Fruit fly (Drosophila melanogaster) whole organism, embryonic: Measurements from ENCODE around the gene Pgant8.

Experiments
- B-H2 ChIP-seq: fragments of 200-800 bp; sonication (Bioruptor generic); optimal IDR thresholded peaks from 2 replicates; lab custom pipeline; 2018; ENCODE audit warnings: missing biosample characterization, mild to moderate bottlenecking, missing genetic modification characterization
- BtbVII ChIP-seq: fragments of 200-800 bp; sonication (Bioruptor generic); optimal IDR thresholded peaks from 3 replicates; lab custom pipeline; 2017; ENCODE audit warnings: missing biosample characterization, mild to moderate bottlenecking, missing genetic modification characterization
- CG10209 ChIP-seq: fragments of 200-800 bp; sonication (Bioruptor generic); optimal IDR thresholded peaks from 3 replicates; lab custom pipeline; 2017; ENCODE audit warnings: missing biosample characterization, mild to moderate bottlenecking, missing genetic modification characterization, missing genetic modification reagents
- CG10654 ChIP-seq: fragments of 200-800 bp; sonication (Bioruptor generic); optimal IDR thresholded peaks from 2 replicates; lab custom pipeline; 2016; ENCODE audit warnings: missing biosample characterization, missing genetic modification characterization
- CG12104 ChIP-seq: fragments of 200-800 bp; sonication (Bioruptor generic); optimal IDR thresholded peaks from 3 replicates; lab custom pipeline; 2016; ENCODE audit warnings: missing biosample characterization, missing genetic modification characterization
- CG14441 ChIP-seq: fragments of 200-800 bp; sonication (Bioruptor generic); IDR thresholded peaks from 2 replicates; pipeline ENCODE4 v1.3.6; 2022; ENCODE audit warnings: missing biosample characterization, missing genetic modification characterization
- CG14965 ChIP-seq: fragments of 200-800 bp; sonication (Bioruptor generic); optimal IDR thresholded peaks from 2 replicates; lab custom pipeline; 2016; ENCODE audit warnings: missing biosample characterization, missing genetic modification characterization, borderline replicate concordance
- CG1647 ChIP-seq: fragments of 200-800 bp; sonication (Bioruptor generic); optimal IDR thresholded peaks from 3 replicates; lab custom pipeline; 2016; ENCODE audit warnings: missing biosample characterization, missing genetic modification characterization
- CG18476 ChIP-seq: fragments of 200-800 bp; sonication (Bioruptor generic); optimal IDR thresholded peaks from 2 replicates; lab custom pipeline; 2016; ENCODE audit warnings: missing biosample characterization, mild to moderate bottlenecking, missing genetic modification characterization
- CG18619 ChIP-seq: fragments of 200-800 bp; sonication (Bioruptor generic); optimal IDR thresholded peaks from 3 replicates; lab custom pipeline; 2017; ENCODE audit warnings: missing biosample characterization, mild to moderate bottlenecking, missing genetic modification characterization
- CG18764 ChIP-seq: fragments of 200-800 bp; sonication (Bioruptor generic); optimal IDR thresholded peaks from 3 replicates; lab custom pipeline; 2016; ENCODE audit warnings: missing biosample characterization, missing genetic modification characterization
- CG2202 ChIP-seq: fragments of 200-800 bp; sonication (Bioruptor generic); optimal IDR thresholded peaks from 2 replicates; lab custom pipeline; 2018; ENCODE audit warnings: missing biosample characterization, mild to moderate bottlenecking, missing genetic modification characterization
- CG31388 ChIP-seq: fragments of 200-800 bp; sonication (Bioruptor generic); optimal IDR thresholded peaks from 2 replicates; lab custom pipeline; 2016; ENCODE audit warnings: missing biosample characterization, missing genetic modification characterization
- CG3407 ChIP-seq: fragments of 200-800 bp; sonication (Bioruptor generic); optimal IDR thresholded peaks from 2 replicates; lab custom pipeline; 2018; ENCODE audit warnings: missing biosample characterization, mild to moderate bottlenecking, missing genetic modification characterization
- CG34376 ChIP-seq: fragments of 200-800 bp; sonication (Bioruptor generic); optimal IDR thresholded peaks from 2 replicates; lab custom pipeline; 2018; ENCODE audit warnings: missing biosample characterization, mild to moderate bottlenecking, missing genetic modification characterization
- CG4282 ChIP-seq: fragments of 200-800 bp; sonication (Bioruptor generic); optimal IDR thresholded peaks from 2 replicates; lab custom pipeline; 2016; ENCODE audit warnings: missing biosample characterization, missing genetic modification characterization
- CG4328 ChIP-seq: fragments of 200-800 bp; sonication (Bioruptor generic); optimal IDR thresholded peaks from 3 replicates; lab custom pipeline; 2017; ENCODE audit warnings: missing biosample characterization, missing genetic modification reagents, missing genetic modification characterization
- CG4707 ChIP-seq: fragments of 200-800 bp; sonication (Bioruptor generic); optimal IDR thresholded peaks from 2 replicates; lab custom pipeline; 2018; ENCODE audit warnings: missing biosample characterization, mild to moderate bottlenecking, missing genetic modification characterization, moderate library complexity
- CG4854 ChIP-seq: fragments of 200-800 bp; sonication (Bioruptor generic); optimal IDR thresholded peaks from 2 replicates; lab custom pipeline; 2016; ENCODE audit warnings: missing biosample characterization, missing genetic modification characterization, inconsistent platforms
- CG7745 ChIP-seq: fragments of 200-800 bp; sonication (Bioruptor generic); optimal IDR thresholded peaks from 2 replicates; lab custom pipeline; 2018; ENCODE audit warnings: missing biosample characterization, mild to moderate bottlenecking, missing genetic modification characterization, moderate library complexity
- CG8924 ChIP-seq: fragments of 200-800 bp; optimal IDR thresholded peaks from 3 replicates; lab custom pipeline; 2019; ENCODE audit warnings: missing biosample characterization, mild to moderate bottlenecking, missing genetic modification characterization, moderate library complexity
- CTCF ChIP-seq: fragments of 200-800 bp; sonication (Bioruptor generic); optimal IDR thresholded peaks from 2 replicates; lab custom pipeline; 2017; ENCODE audit warnings: missing biosample characterization, mild to moderate bottlenecking, missing genetic modification characterization, moderate library complexity
- CoRest ChIP-seq: fragments of 200-800 bp; sonication (Bioruptor generic); optimal IDR thresholded peaks from 3 replicates; lab custom pipeline; 2018; ENCODE audit warnings: missing biosample characterization, mild to moderate bottlenecking, missing genetic modification characterization, moderate library complexity
- ERR ChIP-seq: fragments of 200-800 bp; sonication (Bioruptor generic); optimal IDR thresholded peaks from 2 replicates; lab custom pipeline; 2016; ENCODE audit warnings: missing biosample characterization, missing genetic modification characterization
- GATAe ChIP-seq: fragments of 200-800 bp; sonication (Bioruptor generic); conservative IDR thresholded peaks from 2 replicates; pipeline ENCODE4 v1.3.6; 2022; ENCODE audit warnings: missing biosample characterization, missing genetic modification characterization
- Hsf ChIP-seq: fragments of 200-800 bp; sonication (Bioruptor generic); optimal IDR thresholded peaks from 3 replicates; lab custom pipeline; 2016; ENCODE audit warnings: missing biosample characterization, missing genetic modification characterization
- NC2α ChIP-seq: fragments of 200-800 bp; sonication (Bioruptor generic); optimal IDR thresholded peaks from 2 replicates; lab custom pipeline; 2016; ENCODE audit warnings: missing biosample characterization, missing genetic modification characterization
- Nf-YA ChIP-seq: fragments of 200-800 bp; sonication (Bioruptor generic); IDR thresholded peaks from 2 replicates; pipeline ENCODE4 v1.3.6; 2022; ENCODE audit warnings: missing biosample characterization, missing genetic modification characterization
- PHDP ChIP-seq: fragments of 200-800 bp; sonication (Bioruptor generic); optimal IDR thresholded peaks from 3 replicates; lab custom pipeline; 2018; ENCODE audit warnings: missing biosample characterization, mild to moderate bottlenecking, missing genetic modification characterization, moderate library complexity
- Pdp1 ChIP-seq, 2 experiments: fragments of 200-800 bp; sonication (Bioruptor generic); optimal IDR thresholded peaks; 3 replicates each; lab custom pipeline; 2016; ENCODE audit warnings: missing biosample characterization in 2 of 2, missing genetic modification characterization in 2 of 2, mild to moderate bottlenecking in 1 of 2, moderate library complexity in 1 of 2
- Rfx ChIP-seq: fragments of 200-800 bp; sonication (Bioruptor generic); IDR thresholded peaks from 2 replicates; pipeline ENCODE4 v1.3.6; 2022; ENCODE audit warnings: missing biosample characterization, missing genetic modification characterization
- aop ChIP-seq: fragments of 200-800 bp; sonication (Bioruptor generic); IDR thresholded peaks from 2 replicates; pipeline ENCODE4 v1.3.6; 2022; ENCODE audit warnings: missing biosample characterization, missing genetic modification characterization
- ara ChIP-seq: fragments of 200-800 bp; sonication (Bioruptor generic); IDR thresholded peaks from 2 replicates; pipeline ENCODE4 v1.3.6; 2022; ENCODE audit warnings: missing biosample characterization, missing genetic modification characterization
- az2 ChIP-seq: fragments of 200-800 bp; sonication (Bioruptor generic); optimal IDR thresholded peaks from 3 replicates; lab custom pipeline; 2016; ENCODE audit warnings: missing biosample characterization, missing genetic modification characterization
- crc ChIP-seq: fragments of 200-800 bp; sonication (Bioruptor generic); optimal IDR thresholded peaks from 2 replicates; lab custom pipeline; 2016; ENCODE audit warnings: missing biosample characterization, missing genetic modification characterization
- dysf ChIP-seq: fragments of 200-800 bp; sonication (Bioruptor generic); IDR thresholded peaks from 3 replicates; pipeline ENCODE4 v1.3.6; 2022; ENCODE audit warnings: missing biosample characterization, missing genetic modification characterization
- fd3F ChIP-seq: fragments of 200-800 bp; sonication (Bioruptor generic); optimal IDR thresholded peaks from 2 replicates; lab custom pipeline; 2018; ENCODE audit warnings: missing biosample characterization, mild to moderate bottlenecking, missing genetic modification characterization, moderate library complexity
- kah ChIP-seq: fragments of 200-800 bp; sonication (Bioruptor generic); optimal IDR thresholded peaks from 2 replicates; lab custom pipeline; 2018; ENCODE audit warnings: missing biosample characterization, mild to moderate bottlenecking, missing genetic modification characterization
- klu ChIP-seq: fragments of 200-800 bp; sonication (Bioruptor generic); IDR thresholded peaks from 2 replicates; pipeline ENCODE4 v1.3.6; 2022; ENCODE audit warnings: missing biosample characterization, missing genetic modification characterization
- kni ChIP-seq: fragments of 200-800 bp; sonication (Bioruptor generic); optimal IDR thresholded peaks from 3 replicates; lab custom pipeline; 2017; ENCODE audit warnings: mild to moderate bottlenecking, missing biosample characterization, missing genetic modification reagents, missing genetic modification characterization
- lbe ChIP-seq: fragments of 200-800 bp; sonication (Bioruptor generic); optimal IDR thresholded peaks from 2 replicates; lab custom pipeline; 2016; ENCODE audit warnings: missing biosample characterization, mild to moderate bottlenecking, missing genetic modification characterization
- lmd ChIP-seq: fragments of 200-800 bp; sonication (Bioruptor generic); IDR thresholded peaks from 2 replicates; pipeline ENCODE4 v1.3.6; 2022; ENCODE audit warnings: missing biosample characterization, missing genetic modification characterization
- maf-S ChIP-seq: fragments of 200-800 bp; sonication (Bioruptor generic); optimal IDR thresholded peaks from 2 replicates; lab custom pipeline; 2016; ENCODE audit warnings: missing biosample characterization, missing genetic modification characterization
- nmo ChIP-seq: fragments of 200-800 bp; sonication (Bioruptor generic); optimal IDR thresholded peaks from 2 replicates; lab custom pipeline; 2018; ENCODE audit warnings: missing biosample characterization, mild to moderate bottlenecking, missing genetic modification characterization, moderate library complexity
- oc ChIP-seq: fragments of 200-800 bp; sonication (Bioruptor generic); optimal IDR thresholded peaks from 2 replicates; lab custom pipeline; 2018; ENCODE audit warnings: missing biosample characterization, mild to moderate bottlenecking, missing genetic modification characterization, moderate library complexity
- pho ChIP-seq: fragments of 200-800 bp; sonication (Bioruptor generic); optimal IDR thresholded peaks from 2 replicates; lab custom pipeline; 2016; ENCODE audit warnings: missing biosample characterization, missing genetic modification characterization
- pum ChIP-seq: fragments of 200-800 bp; sonication (Bioruptor generic); optimal IDR thresholded peaks from 2 replicates; lab custom pipeline; 2016; ENCODE audit warnings: missing biosample characterization, missing genetic modification characterization
- scrt ChIP-seq: fragments of 200-800 bp; sonication (Bioruptor generic); optimal IDR thresholded peaks from 2 replicates; lab custom pipeline; 2018; ENCODE audit warnings: missing biosample characterization, mild to moderate bottlenecking, missing genetic modification characterization, moderate library complexity
- yki ChIP-seq: fragments of >200 bp; optimal IDR thresholded peaks from 3 replicates; lab custom pipeline; 2018
- zen2 ChIP-seq: fragments of 200-800 bp; sonication (Bioruptor generic); IDR thresholded peaks from 3 replicates; pipeline ENCODE4 v1.3.6; 2022; ENCODE audit warnings: missing biosample characterization, missing genetic modification characterization; ENCODE audit not compliant: partially characterized antibody
- zfh2 ChIP-seq: fragments of 200-800 bp; sonication (Bioruptor generic); optimal IDR thresholded peaks from 2 replicates; lab custom pipeline; 2016; ENCODE audit warnings: missing biosample characterization, missing genetic modification characterization

Gene Pgant8

dm6 chr3L:15704250-15704985 lies 20.7 kb downstream of the Pgant8 start (continued):
- peak; percentile 62 for TF ChIP-seq CG10209 (GFP tag; lab: Kevin White, UChicago)
- TF ChIP-seq Hsf (GFP tag; lab: Kevin White, UChicago): peak; percentile 36
- no peak for TF ChIP-seq CG31388 (GFP tag; lab: Kevin White, UChicago)
- TF ChIP-seq yki (lab: Kevin White, UChicago): no peak
- TF ChIP-seq crc (GFP tag; lab: Kevin White, UChicago): no peak
- TF ChIP-seq oc (tag; lab: Kevin White, UChicago): no peak
- TF ChIP-seq B-H2 (GFP tag; lab: Kevin White, UChicago): no peak
- no peak for TF ChIP-seq CG3407 (GFP tag; lab: Kevin White, UChicago)
- TF ChIP-seq CG18764 (GFP tag; lab: Kevin White, UChicago): peak; percentile 15
- no peak for TF ChIP-seq GATAe (GFP tag; lab: Robert Waterston, UW)
- no peak for TF ChIP-seq kni (GFP tag; lab: Kevin White, UChicago)
- TF ChIP-seq fd3F: no peak
- no peak for TF ChIP-seq aop (GFP tag; lab: Robert Waterston, UW)
- no peak for TF ChIP-seq kah (GFP tag; lab: Kevin White, UChicago)
- peak; percentile 69 for TF ChIP-seq CG18619
- peak; percentile 7 for TF ChIP-seq CG10654
- TF ChIP-seq az2 (GFP tag; lab: Kevin White, UChicago): peak; percentile 69
- TF ChIP-seq CTCF (GFP tag; lab: Kevin White, UChicago): no peak
- no peak for TF ChIP-seq Nf-YA (GFP tag; lab: Robert Waterston, UW)
- peak; percentile 55 for TF ChIP-seq CG12104 (GFP tag; lab: Kevin White, UChicago)
- no peak for TF ChIP-seq scrt (GFP tag; lab: Kevin White, UChicago)
- 0 out of 2 replicates have a peak, but pooled peaks have one; percentile 32 for TF ChIP-seq klu
- no peak for TF ChIP-seq CG1647 (GFP tag; lab: Kevin White, UChicago)
- TF ChIP-seq PHDP (tag; lab: Kevin White, UChicago): peak; percentile 37
- TF ChIP-seq CG14965 (GFP tag; lab: Kevin White, UChicago): no peak
- no peak for TF ChIP-seq maf-S
- TF ChIP-seq zfh2 (GFP tag; lab: Kevin White, UChicago): no peak
- TF ChIP-seq pho (GFP tag; lab: Kevin White, UChicago): no peak
- no peak for TF ChIP-seq CG4707 (GFP tag; lab: Kevin White, UChicago)
- TF ChIP-seq Pdp1 (GFP tag; optimal IDR thresholded peaks at IDR 0.05; lab: Kevin White, UChicago): peak in 1 of 2 experiments; percentile 49
- peak; percentile 24 for TF ChIP-seq CG4328
- peak; percentile 39 for TF ChIP-seq CG18476 (GFP tag; lab: Kevin White, UChicago)
- no peak for TF ChIP-seq CG4282 (GFP tag; lab: Kevin White, UChicago)
- TF ChIP-seq nmo (GFP tag; lab: Kevin White, UChicago): peak; percentile 87
- no peak for TF ChIP-seq lbe (GFP tag; lab: Kevin White, UChicago)
- peak; percentile 21; the same call in 1 of the 3 replicates for TF ChIP-seq dysf (GFP tag; lab: Robert Waterston, UW)
- no peak for TF ChIP-seq pum (GFP tag; lab: Kevin White, UChicago)
- no peak for TF ChIP-seq ara
- no peak for TF ChIP-seq ERR (GFP tag; lab: Kevin White, UChicago)
- no peak for TF ChIP-seq zen2 (GFP tag; lab: Robert Waterston, UW)
- no peak for TF ChIP-seq NC2α (GFP tag; lab: Kevin White, UChicago)
- no peak for TF ChIP-seq CG34376 (GFP tag; lab: Kevin White, UChicago)
- peak; percentile 72 for TF ChIP-seq CG8924 (tag; lab: Kevin White, UChicago)
- TF ChIP-seq CG14441 (GFP tag; lab: Robert Waterston, UW): no peak
- no peak for TF ChIP-seq CG7745 (tag; lab: Kevin White, UChicago)
- peak; percentile 42; the same call in 1 of the 2 replicates for TF ChIP-seq lmd (GFP tag; lab: Robert Waterston, UW)
- peak; percentile 6 for TF ChIP-seq BtbVII
- 0 out of 2 replicates have a peak, but pooled peaks have one; percentile 4 for TF ChIP-seq Rfx (GFP tag; lab: Robert Waterston, UW)
- peak; percentile 82 for TF ChIP-seq CoRest (tag; lab: Kevin White, UChicago)
- TF ChIP-seq CG2202 (tag; lab: Kevin White, UChicago): peak; percentile 18
- TF ChIP-seq CG4854 (GFP tag; lab: Kevin White, UChicago): no peak
